Worm (Caenorhabditis elegans) whole organism, mixed stage, embryonic: ENCODE data around the gene agt-2.

Experiments used
- elt-3 ChIP-seq: fragments of 150-350 bp; optimal IDR thresholded peaks from 2 replicates; lab custom pipeline; 2014; ENCODE audit warnings: missing biosample characterization, missing genetic modification characterization
- lin-32 ChIP-seq: fragments of 200-800 bp; sonication (Bioruptor generic); optimal IDR thresholded peaks from 2 replicates; lab custom pipeline; 2018; ENCODE audit warnings: mild to moderate bottlenecking, missing genetic modification characterization, missing compliant biosample characterization
- mab-5 ChIP-seq: fragments of 150-350 bp; optimal IDR thresholded peaks from 2 replicates; lab custom pipeline; 2014; ENCODE audit warnings: missing biosample characterization, missing genetic modification characterization
- sptf-1 ChIP-seq: sonication (generic microtip); optimal IDR thresholded peaks from 2 replicates; lab custom pipeline; 2017; ENCODE audit warnings: mild to moderate bottlenecking, missing genetic modification characterization, moderate library complexity, missing compliant biosample characterization

DNA sequence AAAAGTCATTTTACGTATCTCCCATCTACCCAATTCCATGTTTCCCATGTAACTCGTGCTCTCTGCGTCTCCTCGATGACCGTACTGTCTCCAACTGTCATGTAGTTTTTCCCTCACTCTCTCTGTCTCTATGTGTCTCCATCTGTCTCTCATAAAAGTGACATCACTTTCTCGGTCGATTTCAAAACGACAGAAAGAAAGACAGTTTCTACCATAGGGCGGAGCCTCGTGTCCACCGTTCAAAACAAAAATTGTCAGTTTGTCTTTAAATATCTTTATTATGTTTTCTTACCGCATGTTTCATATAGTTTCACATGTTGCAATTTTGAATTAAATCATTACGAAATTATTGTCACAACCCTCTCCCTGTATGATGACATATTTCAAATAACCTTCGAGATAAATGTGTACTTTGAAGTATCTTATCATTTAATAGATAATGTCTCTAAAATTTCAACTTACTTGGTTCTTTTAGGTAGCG, 43.4 kb downstream of the agt-2 start:
- TF ChIP-seq mab-5 (tag; lab: Kevin White, UChicago) (no peak), sptf-1 (no peak), lin-32 (GFP tag; lab: Kevin White, UChicago) (no peak), elt-3 (no peak)
